Worm (Caenorhabditis elegans): ENCODE measurements around the gene ncx-10.
A peak's percentile ranks its signal among the peaks of the same experiment; 100 is the strongest.

DNA sequence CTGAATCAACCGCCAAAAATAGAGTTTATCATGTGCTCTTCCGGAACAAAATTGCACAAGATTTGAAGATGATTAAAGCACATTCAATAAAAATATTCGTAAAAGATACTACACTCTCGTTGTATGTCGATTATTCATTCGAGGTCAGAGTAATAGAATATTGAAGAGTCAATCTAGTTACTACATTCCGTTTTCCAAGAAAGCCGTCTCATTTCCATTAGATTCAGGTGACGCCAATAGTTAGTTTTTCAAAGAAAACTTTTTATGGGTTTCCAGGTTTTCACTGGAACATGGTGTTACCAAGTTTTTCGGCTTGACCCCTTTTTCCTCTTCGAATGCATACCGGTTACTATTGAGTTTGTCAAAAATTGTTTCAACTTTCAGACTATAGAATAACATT, 37.6 kb upstream of the ncx-10 start:
- no peak for TF ChIP-seq dpl-1 (GFP tag; optimal IDR thresholded peaks at IDR 0.05)
- no peak for TF ChIP-seq tbx-2 (tag; optimal IDR thresholded peaks at IDR 0.05)
- no peak for TF ChIP-seq pqm-1 (tag; optimal IDR thresholded peaks at IDR 0.05)
- TF ChIP-seq fkh-8 (tag; optimal IDR thresholded peaks at IDR 0.05): peak; percentile 77
- no peak for TF ChIP-seq ceh-82 (tag; optimal IDR thresholded peaks at IDR 0.05)
- no peak for TF ChIP-seq nhr-11 (tag; optimal IDR thresholded peaks at IDR 0.05)
- TF ChIP-seq unc-62 (GFP tag; optimal IDR thresholded peaks at IDR 0.05): no peak
- no peak for TF ChIP-seq fos-1 (tag; optimal IDR thresholded peaks at IDR 0.05)
- TF ChIP-seq nhr-237 (tag; optimal IDR thresholded peaks at IDR 0.05): no peak
- no peak for TF ChIP-seq efl-3 (GFP tag; optimal IDR thresholded peaks at IDR 0.05)
- TF ChIP-seq ama-1 (optimal IDR thresholded peaks at IDR 0.05): no peak

Measured in whole organism, L1 larva.